Fruit fly (Drosophila melanogaster) whole organism, embryonic: ENCODE data around the gene CG3529.
A peak's percentile ranks its signal among the peaks of the same experiment; 100 is the strongest.

Experiments
- Asciz ChIP-seq: fragments of 200-800 bp; sonication (Bioruptor generic); optimal IDR thresholded peaks from 2 replicates; lab custom pipeline; 2017; ENCODE audit warnings: missing biosample characterization, mild to moderate bottlenecking, missing genetic modification characterization, missing genetic modification reagents
- Atf6 ChIP-seq: fragments of 200-800 bp; sonication (Bioruptor generic); IDR thresholded peaks from 2 replicates; pipeline ENCODE4 v1.3.6; 2022; ENCODE audit warnings: missing biosample characterization, missing genetic modification characterization
- Bteb2 ChIP-seq: fragments of 200-800 bp; sonication (Bioruptor generic); optimal IDR thresholded peaks from 2 replicates; lab custom pipeline; 2016; ENCODE audit warnings: missing biosample characterization, missing genetic modification characterization
- CG10209 ChIP-seq: fragments of 200-800 bp; sonication (Bioruptor generic); optimal IDR thresholded peaks from 3 replicates; lab custom pipeline; 2017; ENCODE audit warnings: missing biosample characterization, mild to moderate bottlenecking, missing genetic modification characterization, missing genetic modification reagents
- CG10267 ChIP-seq: fragments of 200-800 bp; sonication (Bioruptor generic); optimal IDR thresholded peaks from 2 replicates; lab custom pipeline; 2018; ENCODE audit warnings: missing biosample characterization, mild to moderate bottlenecking, missing genetic modification characterization, moderate library complexity
- CG10565 ChIP-seq: fragments of 200-800 bp; sonication (Bioruptor generic); optimal IDR thresholded peaks from 3 replicates; lab custom pipeline; 2016; ENCODE audit warnings: missing biosample characterization, mild to moderate bottlenecking, missing genetic modification characterization
- CG10979 ChIP-seq: fragments of 200-800 bp; sonication (Bioruptor generic); optimal IDR thresholded peaks from 2 replicates; lab custom pipeline; 2018; ENCODE audit warnings: missing biosample characterization, mild to moderate bottlenecking, missing genetic modification characterization, moderate library complexity
- CG11085 ChIP-seq: fragments of 200-800 bp; sonication (Bioruptor generic); IDR thresholded peaks from 2 replicates; pipeline ENCODE4 v1.3.6; 2022; ENCODE audit warnings: missing biosample characterization, missing genetic modification characterization
- CG16863 ChIP-seq: fragments of 200-800 bp; sonication (Bioruptor generic); optimal IDR thresholded peaks from 3 replicates; lab custom pipeline; 2016; ENCODE audit warnings: missing biosample characterization, missing genetic modification characterization
- CG17328 ChIP-seq: fragments of 200-800 bp; sonication (Bioruptor generic); IDR thresholded peaks from 2 replicates; pipeline ENCODE4 v1.3.6; 2022; ENCODE audit warnings: missing biosample characterization, missing genetic modification characterization
- CG17612 ChIP-seq: fragments of 200-800 bp; sonication (Bioruptor generic); IDR thresholded peaks from 2 replicates; pipeline ENCODE4 v1.3.6; 2022; ENCODE audit warnings: missing biosample characterization, missing genetic modification characterization
- CG17802 ChIP-seq: fragments of 200-800 bp; sonication (Bioruptor generic); optimal IDR thresholded peaks from 2 replicates; lab custom pipeline; 2018; ENCODE audit warnings: missing biosample characterization, mild to moderate bottlenecking, missing genetic modification characterization, moderate library complexity
- CG17912 ChIP-seq: fragments of 200-800 bp; sonication (Bioruptor generic); optimal IDR thresholded peaks from 2 replicates; lab custom pipeline; 2018; ENCODE audit warnings: missing biosample characterization, mild to moderate bottlenecking, missing genetic modification characterization
- CG18764 ChIP-seq: fragments of 200-800 bp; sonication (Bioruptor generic); optimal IDR thresholded peaks from 3 replicates; lab custom pipeline; 2016; ENCODE audit warnings: missing biosample characterization, missing genetic modification characterization
- CG32767 ChIP-seq: fragments of 200-800 bp; sonication (Bioruptor generic); IDR thresholded peaks from 2 replicates; pipeline ENCODE4 v1.3.6; 2022; ENCODE audit warnings: missing biosample characterization, missing genetic modification characterization
- CG3281 ChIP-seq: fragments of 200-800 bp; sonication (Bioruptor generic); optimal IDR thresholded peaks from 3 replicates; lab custom pipeline; 2017; ENCODE audit warnings: missing biosample characterization, mild to moderate bottlenecking, missing genetic modification characterization
- CG6654 ChIP-seq: fragments of 200-800 bp; sonication (Bioruptor generic); optimal IDR thresholded peaks from 2 replicates; lab custom pipeline; 2017; ENCODE audit warnings: missing biosample characterization, mild to moderate bottlenecking, missing genetic modification characterization
- CG6683 ChIP-seq: fragments of 200-800 bp; sonication (Bioruptor generic); optimal IDR thresholded peaks from 2 replicates; lab custom pipeline; 2017; ENCODE audit warnings: missing biosample characterization, mild to moderate bottlenecking, missing genetic modification characterization, missing genetic modification reagents
- CG9437 ChIP-seq: fragments of 200-800 bp; sonication (Bioruptor generic); optimal IDR thresholded peaks from 2 replicates; lab custom pipeline; 2018; ENCODE audit warnings: missing biosample characterization, mild to moderate bottlenecking, missing genetic modification characterization
- CG9817 ChIP-seq: fragments of 200-800 bp; sonication (Bioruptor generic); optimal IDR thresholded peaks from 2 replicates; lab custom pipeline; 2018; ENCODE audit warnings: missing biosample characterization, mild to moderate bottlenecking, missing genetic modification characterization, moderate library complexity
- CkIIα-i1 ChIP-seq: fragments of 200-800 bp; sonication (Bioruptor generic); IDR thresholded peaks from 2 replicates; pipeline ENCODE4 v1.3.6; 2022; ENCODE audit warnings: missing biosample characterization, missing genetic modification characterization
- Dad ChIP-seq: fragments of 200-800 bp; sonication (Bioruptor generic); optimal IDR thresholded peaks from 3 replicates; lab custom pipeline; 2016; ENCODE audit warnings: missing biosample characterization, missing genetic modification characterization
- Hey ChIP-seq: fragments of 200-800 bp; sonication (Bioruptor generic); optimal IDR thresholded peaks from 3 replicates; lab custom pipeline; 2018; ENCODE audit warnings: missing biosample characterization, mild to moderate bottlenecking, missing genetic modification characterization
- HmgZ ChIP-seq: fragments of 200-800 bp; sonication (Bioruptor generic); optimal IDR thresholded peaks from 2 replicates; lab custom pipeline; 2018; ENCODE audit warnings: missing biosample characterization, mild to moderate bottlenecking, missing genetic modification characterization
- Mad ChIP-seq: fragments of 200-800 bp; sonication (Bioruptor generic); optimal IDR thresholded peaks from 2 replicates; lab custom pipeline; 2016; ENCODE audit warnings: missing biosample characterization, missing genetic modification characterization
- Mrtf ChIP-seq: fragments of 200-800 bp; sonication (Bioruptor generic); IDR thresholded peaks from 3 replicates; pipeline ENCODE4 v1.3.6; 2022; ENCODE audit warnings: missing biosample characterization, missing genetic modification characterization
- Opbp ChIP-seq: fragments of 200-800 bp; sonication (Bioruptor generic); IDR thresholded peaks from 3 replicates; pipeline ENCODE4 v1.3.6; 2022; ENCODE audit warnings: missing biosample characterization, missing genetic modification characterization; ENCODE audit not compliant: partially characterized antibody
- Side ChIP-seq: fragments of 200-800 bp; sonication (Bioruptor generic); optimal IDR thresholded peaks from 2 replicates; lab custom pipeline; 2016; ENCODE audit warnings: missing biosample characterization, missing genetic modification characterization
- Tbp ChIP-seq: fragments of >200 bp; optimal IDR thresholded peaks from 2 replicates; lab custom pipeline; 2018; ENCODE audit warnings: missing biosample characterization, missing genetic modification characterization
- ato ChIP-seq: fragments of 200-800 bp; sonication (Bioruptor generic); IDR thresholded peaks from 2 replicates; pipeline ENCODE4 v1.3.6; 2022; ENCODE audit warnings: missing biosample characterization, missing genetic modification characterization; ENCODE audit not compliant: partially characterized antibody
- az2 ChIP-seq: fragments of 200-800 bp; sonication (Bioruptor generic); optimal IDR thresholded peaks from 3 replicates; lab custom pipeline; 2016; ENCODE audit warnings: missing biosample characterization, missing genetic modification characterization
- cad ChIP-seq: fragments of >200 bp; optimal IDR thresholded peaks from 2 replicates; lab custom pipeline; 2017; ENCODE audit warnings: missing biosample characterization, missing genetic modification characterization
- cato ChIP-seq: fragments of 200-800 bp; sonication (Bioruptor generic); optimal IDR thresholded peaks from 2 replicates; lab custom pipeline; 2016; ENCODE audit warnings: missing biosample characterization, missing genetic modification characterization, borderline replicate concordance
- croc ChIP-seq: fragments of 200-800 bp; sonication (Bioruptor generic); conservative IDR thresholded peaks from 3 replicates; pipeline ENCODE4 v1.3.6; 2022; ENCODE audit warnings: missing biosample characterization, missing genetic modification characterization
- dan ChIP-seq: fragments of 200-800 bp; sonication (Bioruptor generic); IDR thresholded peaks from 2 replicates; pipeline ENCODE4 v1.3.6; 2022; ENCODE audit warnings: missing biosample characterization, missing genetic modification characterization
- danr ChIP-seq: fragments of 200-800 bp; sonication (Bioruptor generic); IDR thresholded peaks from 2 replicates; pipeline ENCODE4 v1.3.6; 2022; ENCODE audit warnings: missing biosample characterization, missing genetic modification characterization
- gcm2 ChIP-seq: fragments of 200-800 bp; sonication (Bioruptor generic); optimal IDR thresholded peaks from 2 replicates; lab custom pipeline; 2016; ENCODE audit warnings: missing biosample characterization, missing genetic modification characterization
- gro ChIP-seq: fragments of 200-800 bp; sonication (Bioruptor generic); optimal IDR thresholded peaks from 2 replicates; lab custom pipeline; 2016; ENCODE audit warnings: missing biosample characterization, missing genetic modification characterization
- gt ChIP-seq: fragments of 200-800 bp; sonication (Bioruptor generic); IDR thresholded peaks from 2 replicates; pipeline ENCODE4 v1.3.6; 2022; ENCODE audit warnings: missing biosample characterization, missing genetic modification characterization
- knrl ChIP-seq: fragments of 200-800 bp; sonication (Bioruptor generic); IDR thresholded peaks from 3 replicates; pipeline ENCODE4 v1.3.6; 2022; ENCODE audit warnings: missing biosample characterization, missing genetic modification characterization; ENCODE audit not compliant: partially characterized antibody
- lab ChIP-seq: fragments of 200-800 bp; sonication (Bioruptor generic); optimal IDR thresholded peaks from 3 replicates; lab custom pipeline; 2017; ENCODE audit warnings: missing biosample characterization, missing genetic modification characterization, mild to moderate bottlenecking, moderate library complexity, missing genetic modification reagents
- lmd ChIP-seq: fragments of 200-800 bp; sonication (Bioruptor generic); IDR thresholded peaks from 2 replicates; pipeline ENCODE4 v1.3.6; 2022; ENCODE audit warnings: missing biosample characterization, missing genetic modification characterization
- maf-S ChIP-seq: fragments of 200-800 bp; sonication (Bioruptor generic); optimal IDR thresholded peaks from 2 replicates; lab custom pipeline; 2016; ENCODE audit warnings: missing biosample characterization, missing genetic modification characterization
- oc ChIP-seq: fragments of 200-800 bp; sonication (Bioruptor generic); optimal IDR thresholded peaks from 2 replicates; lab custom pipeline; 2018; ENCODE audit warnings: missing biosample characterization, mild to moderate bottlenecking, missing genetic modification characterization, moderate library complexity
- pita ChIP-seq: fragments of 200-800 bp; sonication (Bioruptor generic); optimal IDR thresholded peaks from 2 replicates; lab custom pipeline; 2017; ENCODE audit warnings: missing biosample characterization, mild to moderate bottlenecking, missing genetic modification characterization
- seq ChIP-seq: fragments of 200-800 bp; sonication (Bioruptor generic); IDR thresholded peaks from 2 replicates; pipeline ENCODE4 v1.3.6; 2022; ENCODE audit warnings: missing biosample characterization, missing genetic modification characterization
- sqz ChIP-seq: fragments of 200-800 bp; sonication (Bioruptor generic); optimal IDR thresholded peaks from 3 replicates; lab custom pipeline; 2018; ENCODE audit warnings: missing biosample characterization, mild to moderate bottlenecking, missing genetic modification characterization
- tgo ChIP-seq: fragments of 200-800 bp; sonication (Bioruptor generic); IDR thresholded peaks from 3 replicates; pipeline ENCODE4 v1.3.6; 2022; ENCODE audit warnings: missing biosample characterization, missing genetic modification characterization
- vfl ChIP-seq: fragments of 200-800 bp; sonication (Bioruptor generic); optimal IDR thresholded peaks from 2 replicates; lab custom pipeline; 2016; ENCODE audit warnings: missing biosample characterization, missing genetic modification characterization
- zfh2 ChIP-seq: fragments of 200-800 bp; sonication (Bioruptor generic); optimal IDR thresholded peaks from 2 replicates; lab custom pipeline; 2016; ENCODE audit warnings: missing biosample characterization, missing genetic modification characterization

Gene CG3529

DNA sequence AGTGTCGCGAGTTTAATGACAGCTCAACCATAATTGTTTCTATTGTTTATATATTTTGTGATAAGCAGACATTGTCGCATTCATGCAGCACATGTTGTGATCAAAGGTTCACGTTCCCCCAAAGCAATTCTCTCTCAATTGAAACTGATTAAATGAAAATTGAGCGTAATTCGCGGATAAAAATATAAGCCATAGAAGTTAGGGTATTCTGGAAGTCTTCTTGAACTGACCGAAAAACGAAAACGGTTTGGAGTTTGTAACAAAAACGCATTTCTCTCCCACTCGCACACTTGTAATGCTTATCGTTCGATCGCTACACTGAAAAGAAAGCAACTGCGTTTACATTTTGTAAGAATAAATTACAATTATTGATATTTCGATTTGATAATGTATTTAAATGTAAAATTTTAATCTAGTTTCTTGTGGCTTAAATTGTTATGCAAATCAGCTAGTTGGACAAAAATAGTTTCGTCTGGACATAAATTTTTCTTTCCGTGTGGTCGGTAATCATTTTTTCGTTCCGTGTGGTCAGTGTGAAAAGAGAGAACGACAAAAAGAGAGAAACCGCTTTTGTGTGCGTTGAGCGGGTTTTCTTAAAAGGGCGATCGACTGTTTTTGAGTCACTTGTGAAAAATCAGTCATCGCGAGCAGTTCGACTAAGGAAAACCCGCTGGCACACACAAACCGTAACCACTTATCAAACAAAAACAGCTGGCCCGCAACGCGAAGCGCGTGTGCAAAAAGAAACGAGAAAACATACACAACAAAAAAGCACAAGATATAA, 23.8 kb upstream of the CG3529 start, which contains the start of gene aay (continued):
- peak; percentile 96 for TF ChIP-seq CG32767 (GFP tag; lab: Robert Waterston, UW)
- peak; percentile 99 for TF ChIP-seq CG17328
- peak; percentile 97 for TF ChIP-seq vfl (GFP tag; lab: Kevin White, UChicago)
- peak; percentile 99 for TF ChIP-seq HmgZ (tag; lab: Kevin White, UChicago)
- TF ChIP-seq cato, result peak; percentile 97
- peak; percentile 98 for TF ChIP-seq lmd (GFP tag; lab: Robert Waterston, UW)
- peak; percentile 93 for TF ChIP-seq CG9437
- TF ChIP-seq CkIIα-i1 (GFP tag; lab: Robert Waterston, UW), result peak; percentile 91
- peak; percentile 95 for TF ChIP-seq CG17612 (GFP tag; lab: Robert Waterston, UW)
- peak; percentile 79 for TF ChIP-seq Hey (tag; lab: Kevin White, UChicago)
- no peak for TF ChIP-seq pita
- peak; percentile 99 for TF ChIP-seq oc (tag; lab: Kevin White, UChicago)
- peak; percentile 98 for TF ChIP-seq croc (GFP tag; lab: Robert Waterston, UW)
- TF ChIP-seq dan (GFP tag; lab: Robert Waterston, UW), result peak; percentile 96
- TF ChIP-seq lab (GFP tag; lab: Kevin White, UChicago), result peak; percentile 99
- TF ChIP-seq CG18764, result peak; percentile 98
- TF ChIP-seq Bteb2 (GFP tag; lab: Kevin White, UChicago), result peak; percentile 99
- TF ChIP-seq gcm2, result peak; percentile 97
- peak; percentile 97 for TF ChIP-seq CG16863 (GFP tag; lab: Kevin White, UChicago)
- peak; percentile 98 for TF ChIP-seq tgo (GFP tag; lab: Robert Waterston, UW)
- TF ChIP-seq CG11085, result peak; percentile 96
- peak; percentile 96 for TF ChIP-seq zfh2 (GFP tag; lab: Kevin White, UChicago)
- TF ChIP-seq gt (GFP tag; lab: Robert Waterston, UW), result peak; percentile 96
- peak; percentile 99 for TF ChIP-seq CG10209
- TF ChIP-seq CG9817 (tag; lab: Kevin White, UChicago), result peak; percentile 98
- peak; percentile 98 for TF ChIP-seq gro (GFP tag; lab: Kevin White, UChicago)
- peak; percentile 98 for TF ChIP-seq seq (GFP tag; lab: Robert Waterston, UW)
- peak; percentile 97 for TF ChIP-seq danr (GFP tag; lab: Robert Waterston, UW)
- TF ChIP-seq knrl (GFP tag; lab: Robert Waterston, UW), result no peak; the same call in 2 of the 3 replicates
- TF ChIP-seq CG6654 (GFP tag; lab: Kevin White, UChicago), result peak; percentile 91
- TF ChIP-seq cad (GFP tag; lab: Kevin White, UChicago), result no peak
- TF ChIP-seq Mrtf, result peak; percentile 97
- peak; percentile 99 for TF ChIP-seq Atf6 (GFP tag; lab: Robert Waterston, UW)
- TF ChIP-seq CG17912 (GFP tag; lab: Kevin White, UChicago), result peak; percentile 79
- TF ChIP-seq CG3281 (GFP tag; lab: Kevin White, UChicago), result peak; percentile 98
- peak; percentile 99 for TF ChIP-seq CG10267 (tag; lab: Kevin White, UChicago)
- TF ChIP-seq ato (GFP tag; lab: Robert Waterston, UW), result no peak
- TF ChIP-seq sqz, result peak; percentile 98
- TF ChIP-seq CG10979 (tag; lab: Kevin White, UChicago), result peak; percentile 99
- TF ChIP-seq Side (GFP tag; lab: Kevin White, UChicago), result peak; percentile 95
- peak; percentile 99 for TF ChIP-seq Mad (GFP tag; lab: Kevin White, UChicago)
- TF ChIP-seq CG10565 (GFP tag; lab: Kevin White, UChicago), result peak; percentile 95
- TF ChIP-seq az2 (GFP tag; lab: Kevin White, UChicago), result peak; percentile 99
- peak; percentile 95 for TF ChIP-seq maf-S (GFP tag; lab: Kevin White, UChicago)
- TF ChIP-seq Asciz (GFP tag; lab: Kevin White, UChicago), result peak; percentile 99
- peak; percentile 98 for TF ChIP-seq Dad (GFP tag; lab: Kevin White, UChicago)
- peak; percentile 97 for TF ChIP-seq CG6683 (GFP tag; lab: Kevin White, UChicago)
- no peak for TF ChIP-seq Opbp
- no peak for TF ChIP-seq Tbp (GFP tag; lab: Kevin White, UChicago)
- TF ChIP-seq CG17802 (tag; lab: Kevin White, UChicago), result peak; percentile 90
